Worm (Caenorhabditis elegans): ENCODE data around the gene glb-24.

The glb-24 gene

DNA sequence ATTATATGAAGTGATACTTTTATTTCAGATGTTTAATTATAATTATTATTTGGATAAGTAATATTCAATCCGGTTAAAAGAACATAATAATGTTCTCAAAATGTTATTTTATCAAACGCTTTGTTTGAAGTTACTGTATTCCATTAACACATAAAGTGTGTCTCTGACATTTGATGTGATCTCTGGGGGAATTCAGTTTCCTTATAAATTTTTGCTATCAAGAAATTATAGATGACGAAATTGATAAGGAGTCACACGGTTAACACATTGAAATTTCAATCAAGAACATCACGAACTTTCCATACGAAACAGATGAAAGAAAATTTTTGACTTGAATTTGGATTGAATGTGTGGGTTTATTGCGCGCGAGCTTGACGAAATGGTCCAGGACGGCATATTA, 35.9 kb upstream of the glb-24 start:
- TF ChIP-seq ceh-48 (tag; optimal IDR thresholded peaks at IDR 0.05) (no peak), ceh-18 (tag; optimal IDR thresholded peaks at IDR 0.05) (no peak), elt-2 (tag; optimal IDR thresholded peaks at IDR 0.05) (no peak), hlh-6 (tag; optimal IDR thresholded peaks at IDR 0.05) (no peak), ceh-14 (tag; optimal IDR thresholded peaks at IDR 0.05) (no peak), odd-2 (tag; optimal IDR thresholded peaks at IDR 0.05) (no peak), mec-3 (tag; optimal IDR thresholded peaks at IDR 0.05; ENCODE audit: borderline replicate concordance) (no peak), sox-2 (GFP tag; IDR thresholded peaks at IDR 0.05) (no peak), eyg-1 (tag; optimal IDR thresholded peaks at IDR 0.05) (no peak), npax-4 (tag; optimal IDR thresholded peaks at IDR 0.05) (no peak), nhr-11 (tag; optimal IDR thresholded peaks at IDR 0.05) (no peak), pax-1 (tag; optimal IDR thresholded peaks at IDR 0.05) (no peak), T23F11.4 (GFP tag; optimal IDR thresholded peaks at IDR 0.05) (no peak), hlh-13 (GFP tag; optimal IDR thresholded peaks at IDR 0.05) (no peak), F13H6.1 (tag; optimal IDR thresholded peaks at IDR 0.05) (no peak), hlh-15 (tag; optimal IDR thresholded peaks at IDR 0.05) (no peak), tbx-7 (tag; optimal IDR thresholded peaks at IDR 0.05) (no peak), pat-9 (tag; optimal IDR thresholded peaks at IDR 0.05) (no peak), ceh-22 (tag; optimal IDR thresholded peaks at IDR 0.05) (no peak)

- TF ChIP-seq ceh-18 (tag; optimal IDR thresholded peaks at IDR 0.05) (no peak), T23F11.4 (GFP tag; optimal IDR thresholded peaks at IDR 0.05) (no peak), unc-3 (GFP tag; conservative IDR thresholded peaks at IDR 0.05) (no peak), unc-3 (tag; optimal IDR thresholded peaks at IDR 0.05) (no peak), sdc-2 (tag; optimal IDR thresholded peaks at IDR 0.05) (no peak), K02D7.2 (tag; optimal IDR thresholded peaks at IDR 0.05) (no peak), ceh-45 (GFP tag; IDR thresholded peaks at IDR 0.05) (no peak), unc-55 (GFP tag; optimal IDR thresholded peaks at IDR 0.05) (no peak), ahr-1 (tag; optimal IDR thresholded peaks at IDR 0.05) (no peak), C38D4.7 (GFP tag; optimal IDR thresholded peaks at IDR 0.05) (no peak), unc-86 (tag; optimal IDR thresholded peaks at IDR 0.05) (no peak), tbx-7 (tag; optimal IDR thresholded peaks at IDR 0.05) (no peak), pat-9 (tag; optimal IDR thresholded peaks at IDR 0.05) (no peak), hlh-13 (GFP tag; optimal IDR thresholded peaks at IDR 0.05) (no peak), sox-4 (tag; optimal IDR thresholded peaks at IDR 0.05) (no peak)
Observed at ce11 chrV:12919705-12920104, 33.9 kb upstream of the glb-24 start, which contains the start of gene lipl-1. TSS of gene lipl-1 (plus strand) at chrV:12919986.

ce11 chrV:12909544-12910157, 23.9 kb upstream of the glb-24 start, which contains the start of gene nid-1:
TSS of gene nid-1 (plus strand) at chrV:12910107.
- TF ChIP-seq ceh-19 (GFP tag; optimal IDR thresholded peaks at IDR 0.05), result no peak
- TF ChIP-seq ref-2 (tag; optimal IDR thresholded peaks at IDR 0.05), result no peak
- TF ChIP-seq pqm-1 (tag; optimal IDR thresholded peaks at IDR 0.05), result no peak
- no peak for TF ChIP-seq fkh-10 (GFP tag; optimal IDR thresholded peaks at IDR 0.05)
- no peak for TF ChIP-seq unc-42 (tag; optimal IDR thresholded peaks at IDR 0.05)
- TF ChIP-seq ceh-9 (tag; optimal IDR thresholded peaks at IDR 0.05), result no peak
- TF ChIP-seq elt-2 (tag; optimal IDR thresholded peaks at IDR 0.05), result peak; percentile 68

DNA sequence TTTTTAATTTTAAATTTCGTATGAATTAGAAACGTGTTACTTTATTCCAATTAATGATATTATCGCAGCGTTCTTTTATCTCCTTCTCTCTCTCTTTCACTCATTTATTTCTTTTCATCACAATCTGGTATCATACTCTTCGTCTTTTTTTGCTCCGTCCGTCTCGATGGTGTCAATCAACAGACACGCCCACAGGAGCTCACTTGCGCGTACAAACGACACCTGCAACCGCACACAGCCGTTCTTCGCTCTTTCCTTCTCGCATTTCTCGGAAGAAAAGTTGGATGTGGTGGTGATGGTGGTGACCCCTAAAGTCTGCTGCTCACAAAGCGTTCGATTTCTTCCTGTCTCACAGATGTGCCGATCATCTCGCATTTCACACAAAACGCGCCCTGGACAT, 22.9 kb upstream of the glb-24 start:
- TF ChIP-seq nhr-11 (tag; optimal IDR thresholded peaks at IDR 0.05), result no peak
- TF ChIP-seq ceh-34 (tag; optimal IDR thresholded peaks at IDR 0.05), result peak; percentile 6
- no peak for TF ChIP-seq hlh-13 (GFP tag; optimal IDR thresholded peaks at IDR 0.05)
